Fruit fly (Drosophila melanogaster) whole organism, embryonic: ENCODE data around the gene sicily.

Experiments
- Abd-B ChIP-seq: fragments of 200-800 bp; sonication (Bioruptor generic); optimal IDR thresholded peaks from 2 replicates; lab custom pipeline; 2018; ENCODE audit warnings: missing biosample characterization, mild to moderate bottlenecking, missing genetic modification characterization, moderate library complexity
- Awh ChIP-seq: fragments of 200-800 bp; sonication (Bioruptor generic); IDR thresholded peaks from 2 replicates; pipeline ENCODE4, ENCODE4 v1.3.6; 2022; ENCODE audit warnings: missing biosample characterization, missing genetic modification characterization
- CG12219 ChIP-seq: fragments of 200-800 bp; sonication (Bioruptor generic); optimal IDR thresholded peaks from 3 replicates; lab custom pipeline; 2018; ENCODE audit warnings: missing biosample characterization, mild to moderate bottlenecking, missing genetic modification characterization
- CG13287 ChIP-seq: fragments of 200-800 bp; sonication (Bioruptor generic); IDR thresholded peaks from 2 replicates; pipeline ENCODE4 v1.3.6; 2022; ENCODE audit warnings: missing biosample characterization, missing genetic modification characterization; ENCODE audit not compliant: partially characterized antibody
- CG14050 ChIP-seq: fragments of 200-800 bp; sonication (Bioruptor generic); IDR thresholded peaks from 3 replicates; pipeline ENCODE4 v1.3.6; 2022; ENCODE audit warnings: missing biosample characterization, missing genetic modification characterization
- CG16813 ChIP-seq: fragments of 200-800 bp; sonication (Bioruptor generic); IDR thresholded peaks from 3 replicates; pipeline ENCODE4 v1.3.6; 2022; ENCODE audit warnings: missing biosample characterization, missing genetic modification characterization; ENCODE audit not compliant: partially characterized antibody
- CG17328 ChIP-seq: fragments of 200-800 bp; sonication (Bioruptor generic); IDR thresholded peaks from 2 replicates; pipeline ENCODE4 v1.3.6; 2022; ENCODE audit warnings: missing biosample characterization, missing genetic modification characterization
- CG17912 ChIP-seq: fragments of 200-800 bp; sonication (Bioruptor generic); optimal IDR thresholded peaks from 2 replicates; lab custom pipeline; 2018; ENCODE audit warnings: missing biosample characterization, mild to moderate bottlenecking, missing genetic modification characterization
- CG1832 ChIP-seq: fragments of 200-800 bp; sonication (Bioruptor generic); optimal IDR thresholded peaks from 2 replicates; lab custom pipeline; 2017; ENCODE audit warnings: missing biosample characterization, mild to moderate bottlenecking, missing genetic modification characterization, inconsistent platforms
- CG18764 ChIP-seq: fragments of 200-800 bp; sonication (Bioruptor generic); optimal IDR thresholded peaks from 3 replicates; lab custom pipeline; 2016; ENCODE audit warnings: missing biosample characterization, missing genetic modification characterization
- CG2116 ChIP-seq: fragments of 200-800 bp; sonication (Bioruptor generic); optimal IDR thresholded peaks from 3 replicates; lab custom pipeline; 2018; ENCODE audit warnings: missing biosample characterization, mild to moderate bottlenecking, missing genetic modification characterization
- CG3065 ChIP-seq: fragments of 200-800 bp; sonication (Bioruptor generic); optimal IDR thresholded peaks from 2 replicates; lab custom pipeline; 2016; ENCODE audit warnings: missing biosample characterization, missing genetic modification characterization
- CG31388 ChIP-seq: fragments of 200-800 bp; sonication (Bioruptor generic); optimal IDR thresholded peaks from 2 replicates; lab custom pipeline; 2016; ENCODE audit warnings: missing biosample characterization, missing genetic modification characterization
- CG31441 ChIP-seq: fragments of 200-800 bp; sonication (Bioruptor generic); IDR thresholded peaks from 2 replicates; pipeline ENCODE4 v1.3.6; 2022; ENCODE audit warnings: missing biosample characterization, missing genetic modification characterization
- CG32532 ChIP-seq: fragments of 200-800 bp; sonication (Bioruptor generic); IDR thresholded peaks from 2 replicates; pipeline ENCODE4 v1.3.6; 2022; ENCODE audit warnings: missing biosample characterization, missing genetic modification characterization
- CG3407 ChIP-seq: fragments of 200-800 bp; sonication (Bioruptor generic); optimal IDR thresholded peaks from 2 replicates; lab custom pipeline; 2018; ENCODE audit warnings: missing biosample characterization, mild to moderate bottlenecking, missing genetic modification characterization
- CG3847 ChIP-seq: fragments of 200-800 bp; sonication (Bioruptor generic); IDR thresholded peaks from 2 replicates; pipeline ENCODE4 v1.3.6; 2022; ENCODE audit warnings: missing biosample characterization, missing genetic modification characterization
- CG4617 ChIP-seq: fragments of 200-800 bp; sonication (Bioruptor generic); optimal IDR thresholded peaks from 3 replicates; lab custom pipeline; 2016; ENCODE audit warnings: missing biosample characterization, missing genetic modification characterization, borderline replicate concordance
- CG4707 ChIP-seq: fragments of 200-800 bp; sonication (Bioruptor generic); optimal IDR thresholded peaks from 2 replicates; lab custom pipeline; 2018; ENCODE audit warnings: missing biosample characterization, mild to moderate bottlenecking, missing genetic modification characterization, moderate library complexity
- CG4730 ChIP-seq: fragments of 200-800 bp; sonication (Bioruptor generic); IDR thresholded peaks from 2 replicates; pipeline ENCODE4 v1.3.6; 2022; ENCODE audit warnings: missing biosample characterization, missing genetic modification characterization
- CG7745 ChIP-seq: fragments of 200-800 bp; sonication (Bioruptor generic); optimal IDR thresholded peaks from 2 replicates; lab custom pipeline; 2018; ENCODE audit warnings: missing biosample characterization, mild to moderate bottlenecking, missing genetic modification characterization, moderate library complexity
- CG9797 ChIP-seq: fragments of 200-800 bp; sonication (Bioruptor generic); optimal IDR thresholded peaks from 3 replicates; lab custom pipeline; 2018; ENCODE audit warnings: missing biosample characterization, mild to moderate bottlenecking, missing genetic modification characterization
- CG9817 ChIP-seq: fragments of 200-800 bp; sonication (Bioruptor generic); optimal IDR thresholded peaks from 2 replicates; lab custom pipeline; 2018; ENCODE audit warnings: missing biosample characterization, mild to moderate bottlenecking, missing genetic modification characterization, moderate library complexity
- Dek ChIP-seq: fragments of 200-800 bp; sonication (Bioruptor generic); optimal IDR thresholded peaks from 3 replicates; lab custom pipeline; 2019; ENCODE audit warnings: missing biosample characterization, mild to moderate bottlenecking, missing genetic modification characterization, moderate library complexity
- E2f2 ChIP-seq: fragments of 200-800 bp; sonication (Bioruptor generic); IDR thresholded peaks from 2 replicates; pipeline ENCODE4 v1.3.6; 2022; ENCODE audit warnings: missing biosample characterization, missing genetic modification characterization
- HmgZ ChIP-seq: fragments of 200-800 bp; sonication (Bioruptor generic); optimal IDR thresholded peaks from 2 replicates; lab custom pipeline; 2018; ENCODE audit warnings: missing biosample characterization, mild to moderate bottlenecking, missing genetic modification characterization
- MESR4 ChIP-seq: fragments of 200-800 bp; sonication (Bioruptor generic); optimal IDR thresholded peaks from 2 replicates; lab custom pipeline; 2018; ENCODE audit warnings: missing biosample characterization, mild to moderate bottlenecking, missing genetic modification characterization, moderate library complexity
- Nf-YC ChIP-seq: fragments of 200-800 bp; optimal IDR thresholded peaks from 3 replicates; lab custom pipeline; 2019; ENCODE audit warnings: missing biosample characterization, mild to moderate bottlenecking, missing genetic modification characterization, moderate library complexity
- Pdp1 ChIP-seq, 2 experiments: fragments of 200-800 bp; sonication (Bioruptor generic); optimal IDR thresholded peaks; 3 replicates each; lab custom pipeline; 2016; ENCODE audit warnings: missing biosample characterization in 2 of 2, missing genetic modification characterization in 2 of 2, mild to moderate bottlenecking in 1 of 2, moderate library complexity in 1 of 2
- Sin3A ChIP-seq: fragments of >200 bp; optimal IDR thresholded peaks from 2 replicates; lab custom pipeline; 2018
- Six4 ChIP-seq: fragments of 200-800 bp; sonication (Bioruptor generic); optimal IDR thresholded peaks from 2 replicates; lab custom pipeline; 2016; ENCODE audit warnings: missing biosample characterization, missing genetic modification characterization
- ato ChIP-seq: fragments of 200-800 bp; sonication (Bioruptor generic); IDR thresholded peaks from 2 replicates; pipeline ENCODE4 v1.3.6; 2022; ENCODE audit warnings: missing biosample characterization, missing genetic modification characterization; ENCODE audit not compliant: partially characterized antibody
- az2 ChIP-seq: fragments of 200-800 bp; sonication (Bioruptor generic); optimal IDR thresholded peaks from 3 replicates; lab custom pipeline; 2016; ENCODE audit warnings: missing biosample characterization, missing genetic modification characterization
- chn ChIP-seq: fragments of 200-800 bp; sonication (Bioruptor generic); optimal IDR thresholded peaks from 2 replicates; lab custom pipeline; 2016; ENCODE audit warnings: missing biosample characterization, missing genetic modification characterization
- danr ChIP-seq: fragments of 200-800 bp; sonication (Bioruptor generic); IDR thresholded peaks from 2 replicates; pipeline ENCODE4 v1.3.6; 2022; ENCODE audit warnings: missing biosample characterization, missing genetic modification characterization
- dmrt11E ChIP-seq: fragments of 200-800 bp; sonication (Bioruptor generic); optimal IDR thresholded peaks from 3 replicates; lab custom pipeline; 2018; ENCODE audit warnings: missing biosample characterization, mild to moderate bottlenecking, missing genetic modification characterization, moderate library complexity
- gem ChIP-seq: fragments of 200-800 bp; sonication (Bioruptor generic); optimal IDR thresholded peaks from 2 replicates; lab custom pipeline; 2019; ENCODE audit warnings: missing biosample characterization, mild to moderate bottlenecking, missing genetic modification characterization, moderate library complexity
- gro ChIP-seq: fragments of 200-800 bp; sonication (Bioruptor generic); optimal IDR thresholded peaks from 2 replicates; lab custom pipeline; 2016; ENCODE audit warnings: missing biosample characterization, missing genetic modification characterization
- lab ChIP-seq: fragments of 200-800 bp; sonication (Bioruptor generic); optimal IDR thresholded peaks from 3 replicates; lab custom pipeline; 2017; ENCODE audit warnings: missing biosample characterization, missing genetic modification characterization, mild to moderate bottlenecking, moderate library complexity, missing genetic modification reagents
- mirr ChIP-seq: fragments of 200-800 bp; sonication (Bioruptor generic); optimal IDR thresholded peaks from 3 replicates; lab custom pipeline; 2018; ENCODE audit warnings: missing biosample characterization, mild to moderate bottlenecking, missing genetic modification characterization
- nau ChIP-seq: fragments of 200-800 bp; sonication (Bioruptor generic); optimal IDR thresholded peaks from 3 replicates; lab custom pipeline; 2017; ENCODE audit warnings: missing biosample characterization, mild to moderate bottlenecking, missing genetic modification characterization, missing genetic modification reagents
- pan ChIP-seq, 4 experiments: fragments of >200 bp in 3 of 4; fragments of 200-800 bp in 1 of 4; sonication (Bioruptor generic) in 1 of 4; optimal IDR thresholded peaks in 3 of 4; IDR thresholded peaks in 1 of 4; 2 replicates each; pipeline versions ENCODE4 v1.3.6 to Lab custom; 2017 to 2022; ENCODE audit warnings: missing biosample characterization in 2 of 4, missing genetic modification characterization in 2 of 4, mixed read lengths in 1 of 4
- pzg ChIP-seq: fragments of 200-800 bp; sonication (Bioruptor generic); optimal IDR thresholded peaks from 3 replicates; lab custom pipeline; 2018; ENCODE audit warnings: missing biosample characterization, mild to moderate bottlenecking, missing genetic modification characterization, moderate library complexity
- row ChIP-seq: fragments of 200-800 bp; sonication (Bioruptor generic); IDR thresholded peaks from 3 replicates; pipeline ENCODE4 v1.3.6; 2022; ENCODE audit warnings: missing biosample characterization, missing genetic modification characterization
- sisA ChIP-seq: fragments of 200-800 bp; sonication (Bioruptor generic); IDR thresholded peaks from 2 replicates; pipeline ENCODE4 v1.3.6; 2022; ENCODE audit warnings: missing biosample characterization, missing genetic modification characterization
- slp2 ChIP-seq: fragments of 200-800 bp; sonication (Bioruptor generic); optimal IDR thresholded peaks from 2 replicates; lab custom pipeline; 2016; ENCODE audit warnings: missing biosample characterization, missing genetic modification characterization
- ssp ChIP-seq: fragments of 200-800 bp; sonication (Bioruptor generic); IDR thresholded peaks from 2 replicates; pipeline ENCODE4 v1.3.6; 2022; ENCODE audit warnings: missing biosample characterization, missing genetic modification characterization
- trem ChIP-seq: fragments of 200-800 bp; optimal IDR thresholded peaks from 3 replicates; lab custom pipeline; 2019; ENCODE audit warnings: missing biosample characterization, mild to moderate bottlenecking, missing genetic modification characterization, moderate library complexity
- unc-4 ChIP-seq: fragments of 200-800 bp; sonication (Bioruptor generic); IDR thresholded peaks from 2 replicates; pipeline ENCODE4 v1.3.6; 2022; ENCODE audit warnings: missing biosample characterization, missing genetic modification characterization; ENCODE audit not compliant: partially characterized antibody

The sicily gene

dm6 chrX:11891682-11892179 is at the start of gene sicily:
Gene sicily, plus strand, starts transcription at chrX:11891732.
- TF ChIP-seq Nf-YC (tag; lab: Kevin White, UChicago) (no peak), chn (GFP tag; lab: Kevin White, UChicago) (no peak), CG3065 (GFP tag; lab: Kevin White, UChicago) (no peak), CG3407 (GFP tag; lab: Kevin White, UChicago) (no peak), CG31388 (no peak), E2f2 (peak; percentile 92), CG13287 (GFP tag; lab: Robert Waterston, UW) (peak; percentile 51), lab (GFP tag; lab: Kevin White, UChicago) (no peak), az2 (GFP tag; lab: Kevin White, UChicago) (no peak), sisA (GFP tag; lab: Robert Waterston, UW) (no peak), row (peak; percentile 63; the same call in 2 of the 3 replicates), CG4617 (no peak), pzg (GFP tag; lab: Kevin White, UChicago) (peak; percentile 84), CG9817 (tag; lab: Kevin White, UChicago) (no peak), HmgZ (tag; lab: Kevin White, UChicago) (peak; percentile 32), trem (peak; percentile 34), Dek (tag; lab: Kevin White, UChicago) (no peak), CG7745 (no peak), CG9797 (peak; percentile 25), CG4730 (no peak), pan (optimal IDR thresholded peaks at IDR 0.05; lab: Kevin White, UChicago) (no peak), pan (GFP tag; optimal IDR thresholded peaks at IDR 0.05 in 1 of 2, IDR thresholded peaks at IDR 0.05 in 1 of 2) (no peak), ssp (GFP tag; lab: Robert Waterston, UW) (no peak), CG17912 (GFP tag; lab: Kevin White, UChicago) (no peak), CG31441 (GFP tag; lab: Robert Waterston, UW) (no peak), MESR4 (GFP tag; lab: Kevin White, UChicago) (peak; percentile 63), Abd-B (GFP tag; lab: Kevin White, UChicago) (no peak), dmrt11E (no peak), CG4707 (GFP tag; lab: Kevin White, UChicago) (no peak), Pdp1 (GFP tag; optimal IDR thresholded peaks at IDR 0.05; lab: Kevin White, UChicago) (peak in 1 of 2 experiments; percentile 66), unc-4 (GFP tag; lab: Robert Waterston, UW) (peak; percentile 38; the same call in 1 of the 2 replicates), slp2 (GFP tag; lab: Kevin White, UChicago) (no peak), ato (GFP tag; lab: Robert Waterston, UW) (no peak), Sin3A (lab: Kevin White, UChicago) (peak; percentile 5), CG1832 (GFP tag; lab: Kevin White, UChicago) (no peak), CG12219 (GFP tag; lab: Kevin White, UChicago) (no peak), CG14050 (GFP tag; lab: Robert Waterston, UW) (no peak), CG2116 (GFP tag; lab: Kevin White, UChicago) (peak; percentile 46), CG16813 (GFP tag; lab: Robert Waterston, UW) (peak; percentile 37; the same call in 1 of the 3 replicates), CG3847 (GFP tag; lab: Robert Waterston, UW) (peak; percentile 35; the same call in 1 of the 2 replicates), Six4 (GFP tag; lab: Kevin White, UChicago) (no peak), CG18764 (no peak), mirr (GFP tag; lab: Kevin White, UChicago) (no peak), CG32532 (GFP tag; lab: Robert Waterston, UW) (peak; percentile 23; the same call in 1 of the 2 replicates), gem (tag; lab: Kevin White, UChicago) (no peak), Awh (GFP tag; lab: Robert Waterston, UW) (0 out of 2 replicates have a peak, but pooled peaks have one; percentile 30), nau (GFP tag; lab: Kevin White, UChicago) (no peak), CG17328 (GFP tag; lab: Robert Waterston, UW) (no peak), danr (GFP tag; lab: Robert Waterston, UW) (no peak), gro (GFP tag; lab: Kevin White, UChicago) (no peak)
